Worm (Caenorhabditis elegans) whole organism, late embryonic: ENCODE measurements around the gene C41G11.1.

Source experiments
- C08G9.2 ChIP-seq: sonication (generic microtip); optimal IDR thresholded peaks from 2 replicates; lab custom pipeline; 2016; ENCODE audit warnings: mild to moderate bottlenecking, missing genetic modification characterization, moderate library complexity, missing compliant biosample characterization
- Y22D7AL.16 ChIP-seq: sonication (generic microtip); optimal IDR thresholded peaks from 2 replicates; lab custom pipeline; 2016; ENCODE audit warnings: missing genetic modification characterization, missing compliant biosample characterization
- ceh-14 ChIP-seq: sonication (generic microtip); optimal IDR thresholded peaks from 2 replicates; lab custom pipeline; 2016; ENCODE audit warnings: missing genotype, missing genetic modification characterization, missing compliant biosample characterization
- ceh-18 ChIP-seq: sonication (generic microtip); optimal IDR thresholded peaks from 2 replicates; lab custom pipeline; 2016; ENCODE audit warnings: missing genetic modification characterization, missing compliant biosample characterization
- ceh-19 ChIP-seq: fragments of 200-800 bp; sonication (Bioruptor generic); optimal IDR thresholded peaks from 2 replicates; lab custom pipeline; 2018; ENCODE audit warnings: mild to moderate bottlenecking, missing genetic modification characterization, missing compliant biosample characterization
- ceh-2 ChIP-seq: sonication (generic microtip); optimal IDR thresholded peaks from 2 replicates; lab custom pipeline; 2016; ENCODE audit warnings: missing genotype, missing genetic modification characterization, missing compliant biosample characterization
- ceh-31 ChIP-seq: sonication (generic microtip); optimal IDR thresholded peaks from 2 replicates; lab custom pipeline; 2016; ENCODE audit warnings: missing genetic modification characterization, missing compliant biosample characterization
- ceh-34 ChIP-seq: sonication (generic microtip); optimal IDR thresholded peaks from 2 replicates; lab custom pipeline; 2016; ENCODE audit warnings: mild to moderate bottlenecking, missing genetic modification characterization, missing compliant biosample characterization
- che-1 ChIP-seq: sonication (generic microtip); optimal IDR thresholded peaks from 2 replicates; lab custom pipeline; 2016; ENCODE audit warnings: mild to moderate bottlenecking, missing genetic modification characterization, missing compliant biosample characterization
- dmd-4 ChIP-seq: sonication (generic microtip); optimal IDR thresholded peaks from 2 replicates; lab custom pipeline; 2016; ENCODE audit warnings: borderline replicate concordance, missing genetic modification characterization, missing compliant biosample characterization
- dve-1 ChIP-seq: sonication (generic microtip); optimal IDR thresholded peaks from 2 replicates; lab custom pipeline; 2017; ENCODE audit warnings: antibody characterized with exemption, mild to moderate bottlenecking, missing genetic modification characterization, missing compliant biosample characterization
- elt-2 ChIP-seq: sonication (generic microtip); optimal IDR thresholded peaks from 2 replicates; lab custom pipeline; 2016; ENCODE audit warnings: missing genetic modification reagents, missing genetic modification characterization, missing compliant biosample characterization
- elt-4 ChIP-seq: sonication (generic microtip); optimal IDR thresholded peaks from 2 replicates; lab custom pipeline; 2016; ENCODE audit warnings: missing genetic modification characterization, missing compliant biosample characterization
- fkh-6 ChIP-seq: sonication (generic microtip); optimal IDR thresholded peaks from 2 replicates; lab custom pipeline; 2016; ENCODE audit warnings: missing genetic modification characterization, missing compliant biosample characterization
- gmeb-2 ChIP-seq: sonication (generic microtip); optimal IDR thresholded peaks from 2 replicates; lab custom pipeline; 2016; ENCODE audit warnings: missing genetic modification characterization, inconsistent platforms, missing compliant biosample characterization
- hlh-13 ChIP-seq: fragments of 200-800 bp; sonication (Bioruptor generic); optimal IDR thresholded peaks from 2 replicates; lab custom pipeline; 2018; ENCODE audit warnings: mild to moderate bottlenecking, missing genetic modification characterization, missing compliant biosample characterization
- hlh-30 ChIP-seq: sonication (generic microtip); optimal IDR thresholded peaks from 2 replicates; lab custom pipeline; 2017; ENCODE audit warnings: antibody characterized with exemption, missing genetic modification characterization, missing compliant biosample characterization; ENCODE audit not compliant: insufficient read depth
- hlh-6 ChIP-seq: sonication (generic microtip); optimal IDR thresholded peaks from 2 replicates; lab custom pipeline; 2016; ENCODE audit warnings: missing genotype, missing genetic modification characterization, missing compliant biosample characterization
- mec-3 ChIP-seq: sonication (generic microtip); optimal IDR thresholded peaks from 2 replicates; lab custom pipeline; 2016; ENCODE audit warnings: borderline replicate concordance, missing genetic modification characterization, missing compliant biosample characterization
- nfya-1 ChIP-seq: sonication (generic microtip); optimal IDR thresholded peaks from 2 replicates; lab custom pipeline; 2017; ENCODE audit warnings: missing genetic modification characterization, mild to moderate bottlenecking, missing compliant biosample characterization, antibody characterized with exemption, moderate library complexity
- nhr-11 ChIP-seq: fragments of 150-350 bp; optimal IDR thresholded peaks from 2 replicates; lab custom pipeline; 2014; ENCODE audit warnings: missing biosample characterization, missing genetic modification characterization
- odd-2 ChIP-seq: sonication (generic microtip); optimal IDR thresholded peaks from 2 replicates; lab custom pipeline; 2017; ENCODE audit warnings: antibody characterized with exemption, mild to moderate bottlenecking, missing genetic modification characterization, missing compliant biosample characterization
- pha-2 ChIP-seq: sonication (generic microtip); optimal IDR thresholded peaks from 2 replicates; lab custom pipeline; 2017; ENCODE audit warnings: mild to moderate bottlenecking, missing genetic modification characterization, missing compliant biosample characterization
- ref-2 ChIP-seq: sonication (generic microtip); optimal IDR thresholded peaks from 2 replicates; lab custom pipeline; 2016; ENCODE audit warnings: missing genetic modification characterization, missing compliant biosample characterization
- sdc-2 ChIP-seq: sonication (generic microtip); optimal IDR thresholded peaks from 2 replicates; lab custom pipeline; 2016; ENCODE audit warnings: missing genotype, missing genetic modification characterization, missing compliant biosample characterization
- sox-4 ChIP-seq: sonication (generic microtip); optimal IDR thresholded peaks from 2 replicates; lab custom pipeline; 2017; ENCODE audit warnings: mild to moderate bottlenecking, missing genetic modification characterization, inconsistent platforms, missing compliant biosample characterization
- syd-9 ChIP-seq: sonication (generic microtip); optimal IDR thresholded peaks from 2 replicates; lab custom pipeline; 2016; ENCODE audit warnings: mild to moderate bottlenecking, missing genetic modification characterization, moderate library complexity, missing compliant biosample characterization
- tbx-2 ChIP-seq: sonication (generic microtip); optimal IDR thresholded peaks from 2 replicates; lab custom pipeline; 2016; ENCODE audit warnings: missing genetic modification characterization, missing compliant biosample characterization
- tbx-7 ChIP-seq: sonication (generic microtip); optimal IDR thresholded peaks from 2 replicates; lab custom pipeline; 2016; ENCODE audit warnings: missing genotype, missing genetic modification characterization, missing compliant biosample characterization
- ttx-3 ChIP-seq: sonication (generic microtip); optimal IDR thresholded peaks from 2 replicates; lab custom pipeline; 2016; ENCODE audit warnings: missing genetic modification reagents, missing genetic modification characterization, missing compliant biosample characterization
- unc-3 ChIP-seq, 2 experiments: fragments of 200-800 bp in 1 of 2; sonication (Bioruptor generic) in 1 of 2; sonication (generic microtip) in 1 of 2; conservative IDR thresholded peaks in 1 of 2; optimal IDR thresholded peaks in 1 of 2; 2 replicates each; pipeline versions ENCODE4 v1.3.6 to Lab custom; 2016 to 2022; ENCODE audit warnings: missing compliant biosample characterization in 2 of 2, missing genetic modification characterization in 2 of 2, missing genetic modification reagents in 1 of 2
- unc-42 ChIP-seq: sonication (generic microtip); optimal IDR thresholded peaks from 2 replicates; lab custom pipeline; 2016; ENCODE audit warnings: missing genotype, missing genetic modification characterization, missing compliant biosample characterization
- unc-55 ChIP-seq: sonication (generic microtip); optimal IDR thresholded peaks from 2 replicates; lab custom pipeline; 2017; ENCODE audit warnings: missing biosample characterization, missing genetic modification reagents, missing genetic modification characterization

Gene C41G11.1

DNA sequence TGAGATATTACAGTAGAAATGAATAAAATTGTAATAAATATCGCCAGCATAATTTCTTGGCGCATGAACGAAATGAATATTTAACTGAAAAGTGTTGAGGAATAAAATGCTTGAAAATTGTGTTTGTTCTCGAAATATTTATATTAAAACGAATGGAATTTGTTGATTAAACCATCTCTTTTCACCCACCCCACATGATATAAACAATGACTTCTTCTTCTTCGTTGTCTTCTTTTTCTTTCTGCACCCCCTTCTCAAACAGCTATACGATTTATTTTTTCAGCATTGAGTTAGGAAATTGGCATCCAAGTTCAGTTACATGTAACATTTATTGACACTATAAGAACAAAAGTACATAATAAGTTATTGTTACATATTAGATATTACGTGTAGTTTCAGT is at the start of gene C41G11.1:
TSS of gene C41G11.1 (minus strand) at position 101 of the 400 bp plus-strand sequence.
- TF ChIP-seq unc-55 (GFP tag; lab: Kevin White, UChicago) (no peak), mec-3 (no peak), ceh-19 (GFP tag; lab: Kevin White, UChicago) (no peak), che-1 (tag; lab: Kevin White, UChicago) (no peak), sdc-2 (tag; lab: Kevin White, UChicago) (no peak), fkh-6 (tag; lab: Kevin White, UChicago) (no peak), hlh-6 (no peak), nfya-1 (tag; lab: Kevin White, UChicago) (no peak), odd-2 (tag; lab: Kevin White, UChicago) (no peak), ceh-31 (no peak), ttx-3 (tag; lab: Kevin White, UChicago) (no peak)

- TF ChIP-seq gmeb-2 (tag; lab: Kevin White, UChicago) (no peak), ref-2 (peak; percentile 68), sox-4 (tag; lab: Kevin White, UChicago) (peak; percentile 10), ceh-18 (tag; lab: Kevin White, UChicago) (peak; percentile 23), sdc-2 (tag; lab: Kevin White, UChicago) (peak; percentile 43), tbx-2 (tag; lab: Kevin White, UChicago) (peak; percentile 42), ceh-31 (peak; percentile 42), tbx-7 (tag; lab: Kevin White, UChicago) (no peak), nfya-1 (tag; lab: Kevin White, UChicago) (peak; percentile 44), nhr-11 (tag; lab: Kevin White, UChicago) (no peak), hlh-6 (peak; percentile 29), unc-42 (peak; percentile 23)
Observed at ce11 chrX:5764739-5765138, 44.7 kb upstream of the C41G11.1 start.

DNA sequence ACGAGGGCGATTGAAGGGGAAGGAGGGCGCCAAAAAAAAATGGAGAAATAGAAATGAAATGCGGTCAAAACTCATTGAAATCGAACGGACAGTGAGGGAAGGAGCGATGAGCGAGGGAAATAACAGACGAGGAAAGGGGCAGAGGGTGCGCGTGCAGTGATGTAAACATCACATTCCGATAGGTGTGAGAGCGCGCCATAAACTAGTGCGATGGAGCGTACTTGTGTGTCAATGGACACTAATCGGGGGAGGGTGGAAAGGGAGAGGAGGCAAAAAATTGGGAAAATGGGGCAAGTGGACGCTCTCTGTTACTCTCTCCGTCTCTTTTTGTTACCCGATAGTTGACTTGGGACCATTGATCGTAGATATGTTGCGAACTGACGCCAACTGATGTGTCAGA is 43.9 kb upstream of the C41G11.1 start:
- TF ChIP-seq elt-4 (tag; lab: Kevin White, UChicago) (no peak), nfya-1 (tag; lab: Kevin White, UChicago) (peak; percentile 66), pha-2 (tag; lab: Kevin White, UChicago) (no peak), mec-3 (peak; percentile 56), hlh-30 (tag; lab: Kevin White, UChicago) (peak; percentile 70), ceh-14 (tag; lab: Kevin White, UChicago) (peak; percentile 32), tbx-2 (tag; lab: Kevin White, UChicago) (peak; percentile 87), dve-1 (tag; lab: Kevin White, UChicago) (peak; percentile 20), syd-9 (peak; percentile 48), ceh-18 (tag; lab: Kevin White, UChicago) (peak; percentile 12), C08G9.2 (tag; lab: Kevin White, UChicago) (peak; percentile 48), unc-3 (GFP tag; conservative IDR thresholded peaks at IDR 0.05; lab: Robert Waterston, UW) (no peak), unc-3 (tag; optimal IDR thresholded peaks at IDR 0.05; lab: Kevin White, UChicago) (no peak), sox-4 (tag; lab: Kevin White, UChicago) (no peak), unc-42 (peak; percentile 51), ref-2 (peak; percentile 7), elt-2 (tag; lab: Kevin White, UChicago) (peak; percentile 27), gmeb-2 (tag; lab: Kevin White, UChicago) (no peak), Y22D7AL.16 (tag; lab: Kevin White, UChicago) (no peak), sdc-2 (tag; lab: Kevin White, UChicago) (peak; percentile 72), ceh-31 (peak; percentile 28), ceh-2 (tag; lab: Kevin White, UChicago) (peak; percentile 24), dmd-4 (no peak), che-1 (tag; lab: Kevin White, UChicago) (no peak), fkh-6 (tag; lab: Kevin White, UChicago) (peak; percentile 45), ceh-34 (peak; percentile 53), unc-55 (GFP tag; lab: Kevin White, UChicago) (peak; percentile 76)

- TF ChIP-seq unc-42 (no peak), ceh-31 (no peak), hlh-13 (GFP tag; lab: Kevin White, UChicago) (no peak)
- TF ChIP-seq, all 69 proteins: peak for 0
Observed at ce11 chrX:5763292-5763691, 43.3 kb upstream of the C41G11.1 start, which contains the start of gene tag-294. Gene tag-294 (minus strand): TSS chrX:5763392.
